Fruit fly (Drosophila melanogaster) whole organism, embryonic: ENCODE results near the gene Ae2.

ENCODE experiments used
- Antp ChIP-seq: fragments of 200-800 bp; sonication (Bioruptor generic); optimal IDR thresholded peaks from 3 replicates; lab custom pipeline; 2016; ENCODE audit warnings: missing biosample characterization, missing genetic modification characterization
- Bgb ChIP-seq: fragments of 200-800 bp; sonication (Bioruptor generic); IDR thresholded peaks from 2 replicates; pipeline ENCODE4 v1.3.6; 2022; ENCODE audit warnings: missing biosample characterization, missing genetic modification characterization; ENCODE audit not compliant: partially characterized antibody
- Blimp-1 ChIP-seq: fragments of 200-800 bp; sonication (Bioruptor generic); optimal IDR thresholded peaks from 3 replicates; lab custom pipeline; 2018; ENCODE audit warnings: missing biosample characterization, missing genetic modification characterization, mild to moderate bottlenecking, moderate library complexity, missing genetic modification reagents
- CG10267 ChIP-seq: fragments of 200-800 bp; sonication (Bioruptor generic); optimal IDR thresholded peaks from 2 replicates; lab custom pipeline; 2018; ENCODE audit warnings: missing biosample characterization, mild to moderate bottlenecking, missing genetic modification characterization, moderate library complexity
- CG10979 ChIP-seq: fragments of 200-800 bp; sonication (Bioruptor generic); optimal IDR thresholded peaks from 2 replicates; lab custom pipeline; 2018; ENCODE audit warnings: missing biosample characterization, mild to moderate bottlenecking, missing genetic modification characterization, moderate library complexity
- CG13123 ChIP-seq: fragments of 200-800 bp; sonication (Bioruptor generic); optimal IDR thresholded peaks from 2 replicates; lab custom pipeline; 2016; ENCODE audit warnings: missing biosample characterization, missing genetic modification characterization
- CG14014 ChIP-seq: fragments of 200-800 bp; sonication (Bioruptor generic); IDR thresholded peaks from 2 replicates; pipeline ENCODE4 v1.3.6; 2022; ENCODE audit warnings: missing biosample characterization, missing genetic modification characterization
- CG14710 ChIP-seq: fragments of 200-800 bp; sonication (Bioruptor generic); optimal IDR thresholded peaks from 3 replicates; lab custom pipeline; 2019; ENCODE audit warnings: missing biosample characterization, mild to moderate bottlenecking, missing genetic modification characterization, moderate library complexity
- CG17568 ChIP-seq: fragments of 200-800 bp; sonication (Bioruptor generic); optimal IDR thresholded peaks from 2 replicates; lab custom pipeline; 2018; ENCODE audit warnings: missing biosample characterization, mild to moderate bottlenecking, missing genetic modification characterization, moderate library complexity
- CG17829 ChIP-seq: fragments of 200-800 bp; optimal IDR thresholded peaks from 2 replicates; lab custom pipeline; 2019; ENCODE audit warnings: missing biosample characterization, mild to moderate bottlenecking, missing genetic modification characterization, moderate library complexity
- CG1792 ChIP-seq: fragments of 200-800 bp; sonication (Bioruptor generic); optimal IDR thresholded peaks from 2 replicates; lab custom pipeline; 2016; ENCODE audit warnings: missing biosample characterization, missing genetic modification characterization
- CG18262 ChIP-seq: fragments of 200-800 bp; optimal IDR thresholded peaks from 3 replicates; lab custom pipeline; 2019; ENCODE audit warnings: missing biosample characterization, mild to moderate bottlenecking, missing genetic modification characterization, moderate library complexity
- CG18764 ChIP-seq: fragments of 200-800 bp; sonication (Bioruptor generic); optimal IDR thresholded peaks from 3 replicates; lab custom pipeline; 2016; ENCODE audit warnings: missing biosample characterization, missing genetic modification characterization
- CG31224 ChIP-seq: fragments of 200-800 bp; sonication (Bioruptor generic); IDR thresholded peaks from 2 replicates; pipeline ENCODE4 v1.3.6; 2022; ENCODE audit warnings: missing biosample characterization, missing genetic modification characterization
- CG33557 ChIP-seq: fragments of 200-800 bp; sonication (Bioruptor generic); optimal IDR thresholded peaks from 2 replicates; lab custom pipeline; 2019; ENCODE audit warnings: missing biosample characterization, mild to moderate bottlenecking, missing genetic modification characterization, moderate library complexity
- CG7556 ChIP-seq: fragments of 200-800 bp; sonication (Bioruptor generic); optimal IDR thresholded peaks from 2 replicates; lab custom pipeline; 2017; ENCODE audit warnings: missing biosample characterization, mild to moderate bottlenecking, missing genetic modification characterization
- CG7745 ChIP-seq: fragments of 200-800 bp; sonication (Bioruptor generic); optimal IDR thresholded peaks from 2 replicates; lab custom pipeline; 2018; ENCODE audit warnings: missing biosample characterization, mild to moderate bottlenecking, missing genetic modification characterization, moderate library complexity
- CrebB ChIP-seq: fragments of 200-800 bp; sonication (Bioruptor generic); optimal IDR thresholded peaks from 3 replicates; lab custom pipeline; 2018; ENCODE audit warnings: missing biosample characterization, mild to moderate bottlenecking, missing genetic modification characterization
- Dbx ChIP-seq: fragments of 200-800 bp; sonication (Bioruptor generic); IDR thresholded peaks from 3 replicates; pipeline ENCODE4 v1.3.6; 2022; ENCODE audit warnings: missing biosample characterization, missing genetic modification characterization
- Hand ChIP-seq: fragments of 200-800 bp; sonication (Bioruptor generic); optimal IDR thresholded peaks from 2 replicates; lab custom pipeline; 2017; ENCODE audit warnings: mild to moderate bottlenecking, missing biosample characterization, missing genetic modification reagents, missing genetic modification characterization
- Lhr ChIP-seq: fragments of 200-800 bp; sonication (Bioruptor generic); optimal IDR thresholded peaks from 3 replicates; lab custom pipeline; 2017; ENCODE audit warnings: mild to moderate bottlenecking, missing biosample characterization, missing genetic modification reagents, missing genetic modification characterization
- Mes4 ChIP-seq: fragments of 200-800 bp; sonication (Bioruptor generic); optimal IDR thresholded peaks from 2 replicates; lab custom pipeline; 2016; ENCODE audit warnings: missing biosample characterization, missing genetic modification characterization
- Optix ChIP-seq: fragments of 200-800 bp; sonication (Bioruptor generic); IDR thresholded peaks from 3 replicates; pipeline ENCODE4 v1.3.6; 2022; ENCODE audit warnings: missing biosample characterization, missing genetic modification characterization
- Poxn ChIP-seq: fragments of 200-800 bp; sonication (Bioruptor generic); IDR thresholded peaks from 2 replicates; pipeline ENCODE4 v1.3.6; 2022; ENCODE audit warnings: missing biosample characterization, missing genetic modification characterization
- Sox100B ChIP-seq: fragments of 200-800 bp; sonication (Bioruptor generic); optimal IDR thresholded peaks from 3 replicates; lab custom pipeline; 2018; ENCODE audit warnings: missing biosample characterization, mild to moderate bottlenecking, missing genetic modification characterization
- Xrp1 ChIP-seq: fragments of 200-800 bp; sonication (Bioruptor generic); IDR thresholded peaks from 2 replicates; pipeline ENCODE4 v1.3.6; 2022; ENCODE audit warnings: missing biosample characterization, missing genetic modification characterization
- aop ChIP-seq: fragments of 200-800 bp; sonication (Bioruptor generic); IDR thresholded peaks from 2 replicates; pipeline ENCODE4 v1.3.6; 2022; ENCODE audit warnings: missing biosample characterization, missing genetic modification characterization
- ato ChIP-seq: fragments of 200-800 bp; sonication (Bioruptor generic); IDR thresholded peaks from 2 replicates; pipeline ENCODE4 v1.3.6; 2022; ENCODE audit warnings: missing biosample characterization, missing genetic modification characterization; ENCODE audit not compliant: partially characterized antibody
- bbx ChIP-seq: fragments of 200-800 bp; sonication (Bioruptor generic); IDR thresholded peaks from 2 replicates; pipeline ENCODE4 v1.3.6; 2022; ENCODE audit warnings: missing biosample characterization, missing genetic modification characterization; ENCODE audit not compliant: partially characterized antibody
- bsh ChIP-seq, 2 experiments: fragments of 200-800 bp; sonication (Bioruptor generic); optimal IDR thresholded peaks; 2 replicates each; lab custom pipeline; 2017 to 2018; ENCODE audit warnings: mild to moderate bottlenecking in 2 of 2, missing biosample characterization in 2 of 2, missing genetic modification characterization in 2 of 2, moderate library complexity in 1 of 2
- caup ChIP-seq: fragments of 200-800 bp; sonication (Bioruptor generic); optimal IDR thresholded peaks from 3 replicates; lab custom pipeline; 2017; ENCODE audit warnings: missing biosample characterization, mild to moderate bottlenecking, missing genetic modification characterization, moderate library complexity; ENCODE audit not compliant: severe bottlenecking
- chinmo ChIP-seq: fragments of 200-800 bp; sonication (Bioruptor generic); IDR thresholded peaks from 4 replicates; pipeline ENCODE4 v1.3.6; 2022; ENCODE audit warnings: missing biosample characterization, missing genetic modification characterization; ENCODE audit not compliant: partially characterized antibody
- corto ChIP-seq: fragments of 200-800 bp; sonication (Bioruptor generic); optimal IDR thresholded peaks from 2 replicates; lab custom pipeline; 2016; ENCODE audit warnings: missing biosample characterization, mild to moderate bottlenecking, missing genetic modification characterization, moderate library complexity
- crp ChIP-seq, 2 experiments: fragments of 200-800 bp; sonication (Bioruptor generic); optimal IDR thresholded peaks; 2 replicates in 1 of 2; 3 replicates in 1 of 2; lab custom pipeline; 2017; ENCODE audit warnings: missing biosample characterization in 2 of 2, missing genetic modification characterization in 2 of 2, mild to moderate bottlenecking in 1 of 2, moderate library complexity in 1 of 2
- dmrt11E ChIP-seq: fragments of 200-800 bp; sonication (Bioruptor generic); optimal IDR thresholded peaks from 3 replicates; lab custom pipeline; 2018; ENCODE audit warnings: missing biosample characterization, mild to moderate bottlenecking, missing genetic modification characterization, moderate library complexity
- dmrt99B ChIP-seq: fragments of 200-800 bp; sonication (Bioruptor generic); optimal IDR thresholded peaks from 2 replicates; lab custom pipeline; 2018; ENCODE audit warnings: missing biosample characterization, mild to moderate bottlenecking, missing genetic modification characterization, moderate library complexity
- fd102C ChIP-seq: fragments of 200-800 bp; sonication (Bioruptor generic); optimal IDR thresholded peaks from 2 replicates; lab custom pipeline; 2018; ENCODE audit warnings: missing biosample characterization, mild to moderate bottlenecking, missing genetic modification characterization, moderate library complexity
- fd96Cb ChIP-seq: fragments of 200-800 bp; sonication (Bioruptor generic); optimal IDR thresholded peaks from 2 replicates; lab custom pipeline; 2018; ENCODE audit warnings: missing biosample characterization, mild to moderate bottlenecking, missing genetic modification characterization, moderate library complexity
- gem ChIP-seq: fragments of 200-800 bp; sonication (Bioruptor generic); optimal IDR thresholded peaks from 2 replicates; lab custom pipeline; 2019; ENCODE audit warnings: missing biosample characterization, mild to moderate bottlenecking, missing genetic modification characterization, moderate library complexity
- mam ChIP-seq: fragments of 200-800 bp; sonication (Bioruptor generic); optimal IDR thresholded peaks from 3 replicates; lab custom pipeline; 2016; ENCODE audit warnings: missing biosample characterization, missing genetic modification characterization
- nom ChIP-seq: fragments of 200-800 bp; sonication (Bioruptor generic); optimal IDR thresholded peaks from 2 replicates; lab custom pipeline; 2017; ENCODE audit warnings: missing biosample characterization, missing genetic modification characterization, mild to moderate bottlenecking, moderate library complexity, missing genetic modification reagents
- prd ChIP-seq, 3 experiments: fragments of >200 bp in 2 of 3; fragments of 200-800 bp in 1 of 3; sonication (Bioruptor generic) in 1 of 3; optimal IDR thresholded peaks in 2 of 3; IDR thresholded peaks in 1 of 3; 2 replicates in 2 of 3; 3 replicates in 1 of 3; pipeline versions ENCODE4 v1.3.6 to Lab custom; 2017 to 2022; ENCODE audit warnings: missing biosample characterization in 1 of 3, missing genetic modification characterization in 1 of 3
- pros ChIP-seq: fragments of 200-800 bp; sonication (Bioruptor generic); optimal IDR thresholded peaks from 3 replicates; lab custom pipeline; 2019; ENCODE audit warnings: missing biosample characterization, mild to moderate bottlenecking, missing genetic modification characterization, moderate library complexity
- pum ChIP-seq: fragments of 200-800 bp; sonication (Bioruptor generic); optimal IDR thresholded peaks from 2 replicates; lab custom pipeline; 2016; ENCODE audit warnings: missing biosample characterization, missing genetic modification characterization
- row ChIP-seq: fragments of 200-800 bp; sonication (Bioruptor generic); IDR thresholded peaks from 3 replicates; pipeline ENCODE4 v1.3.6; 2022; ENCODE audit warnings: missing biosample characterization, missing genetic modification characterization
- scrt ChIP-seq: fragments of 200-800 bp; sonication (Bioruptor generic); optimal IDR thresholded peaks from 2 replicates; lab custom pipeline; 2018; ENCODE audit warnings: missing biosample characterization, mild to moderate bottlenecking, missing genetic modification characterization, moderate library complexity
- sim ChIP-seq: fragments of 200-800 bp; sonication (Bioruptor generic); IDR thresholded peaks from 2 replicates; pipeline ENCODE4 v1.3.6; 2022; ENCODE audit warnings: missing biosample characterization, missing genetic modification characterization
- sisA ChIP-seq: fragments of 200-800 bp; sonication (Bioruptor generic); IDR thresholded peaks from 2 replicates; pipeline ENCODE4 v1.3.6; 2022; ENCODE audit warnings: missing biosample characterization, missing genetic modification characterization
- zf30C ChIP-seq: fragments of 200-800 bp; sonication (Bioruptor generic); optimal IDR thresholded peaks from 3 replicates; lab custom pipeline; 2018; ENCODE audit warnings: missing biosample characterization, mild to moderate bottlenecking, missing genetic modification characterization

Ae2 gene

dm6 chr3L:9742342-9742741, 21.0 kb upstream of the Ae2 start (continued):
- TF ChIP-seq bbx (GFP tag; lab: Robert Waterston, UW) (no peak), CG17829 (tag; lab: Kevin White, UChicago) (peak; percentile 18), Mes4 (GFP tag; lab: Kevin White, UChicago) (no peak), Sox100B (peak; percentile 1), scrt (GFP tag; lab: Kevin White, UChicago) (no peak), CG7556 (no peak), nom (GFP tag; lab: Kevin White, UChicago) (peak; percentile 45), Optix (GFP tag; lab: Robert Waterston, UW) (no peak), CG10267 (no peak), Xrp1 (GFP tag; lab: Robert Waterston, UW) (peak; percentile 33; the same call in 1 of the 2 replicates), CG13123 (GFP tag; lab: Kevin White, UChicago) (no peak), chinmo (GFP tag; lab: Robert Waterston, UW) (no peak), mam (no peak), CG31224 (no peak), Poxn (GFP tag; lab: Robert Waterston, UW) (no peak), Dbx (no peak), aop (GFP tag; lab: Robert Waterston, UW) (no peak), dmrt99B (tag; lab: Kevin White, UChicago) (peak; percentile 3), CG10979 (peak; percentile 58), Hand (GFP tag; lab: Kevin White, UChicago) (no peak), bsh (GFP tag; optimal IDR thresholded peaks at IDR 0.05; lab: Kevin White, UChicago) (peak in 1 of 2 experiments; percentile 48), sisA (GFP tag; lab: Robert Waterston, UW) (no peak), fd102C (GFP tag; lab: Kevin White, UChicago) (no peak), sim (GFP tag; lab: Robert Waterston, UW) (no peak), ato (GFP tag; lab: Robert Waterston, UW) (no peak), corto (GFP tag; lab: Kevin White, UChicago) (peak; percentile 28), pum (GFP tag; lab: Kevin White, UChicago) (no peak), Bgb (GFP tag; lab: Robert Waterston, UW) (no peak), zf30C (GFP tag; lab: Kevin White, UChicago) (no peak), CG7745 (tag; lab: Kevin White, UChicago) (no peak), CG18764 (no peak), Lhr (GFP tag; lab: Kevin White, UChicago) (no peak), dmrt11E (peak; percentile 3), Antp (GFP tag; lab: Kevin White, UChicago) (no peak), CG33557 (peak; percentile 1), CG14014 (GFP tag; lab: Robert Waterston, UW) (no peak), CG17568 (GFP tag; lab: Kevin White, UChicago) (no peak), Blimp-1 (GFP tag; lab: Kevin White, UChicago) (peak; percentile 27), caup (GFP tag; lab: Kevin White, UChicago) (no peak), prd (optimal IDR thresholded peaks at IDR 0.05; lab: Kevin White, UChicago) (no peak), prd (GFP tag; IDR thresholded peaks at IDR 0.05; lab: Robert Waterston, UW) (peak; percentile 24; the same call in 1 of the 3 replicates), row (GFP tag; lab: Robert Waterston, UW) (0 out of 3 replicates have a peak, but pooled peaks have one; percentile 14), CG1792 (GFP tag; lab: Kevin White, UChicago) (no peak), CG18262 (tag; lab: Kevin White, UChicago) (peak; percentile 55), fd96Cb (tag; lab: Kevin White, UChicago) (peak; percentile 6), gem (peak; percentile 4), pros (GFP tag; lab: Kevin White, UChicago) (no peak), CG14710 (tag; lab: Kevin White, UChicago) (peak; percentile 50), crp (GFP tag; optimal IDR thresholded peaks at IDR 0.05; lab: Kevin White, UChicago) (no peak), CrebB (no peak)
